Fruit fly (Drosophila melanogaster) whole organism, embryonic: ENCODE measurements around the gene Mst89B.

Experiments used
- Blimp-1 ChIP-seq: fragments of 200-800 bp; sonication (Bioruptor generic); optimal IDR thresholded peaks from 3 replicates; lab custom pipeline; 2018; ENCODE audit warnings: missing biosample characterization, missing genetic modification characterization, mild to moderate bottlenecking, moderate library complexity, missing genetic modification reagents
- BtbVII ChIP-seq: fragments of 200-800 bp; sonication (Bioruptor generic); optimal IDR thresholded peaks from 3 replicates; lab custom pipeline; 2017; ENCODE audit warnings: missing biosample characterization, mild to moderate bottlenecking, missing genetic modification characterization
- CG11696 ChIP-seq: fragments of 200-800 bp; sonication (Bioruptor generic); IDR thresholded peaks from 2 replicates; pipeline ENCODE4 v1.3.6; 2022; ENCODE audit warnings: missing biosample characterization, missing genetic modification characterization
- CG12299 ChIP-seq: fragments of 200-800 bp; sonication (Bioruptor generic); optimal IDR thresholded peaks from 2 replicates; lab custom pipeline; 2018; ENCODE audit warnings: missing biosample characterization, mild to moderate bottlenecking, missing genetic modification characterization
- CG12744 ChIP-seq: fragments of 200-800 bp; sonication (Bioruptor generic); optimal IDR thresholded peaks from 2 replicates; lab custom pipeline; 2016; ENCODE audit warnings: missing biosample characterization, missing genetic modification characterization
- CG15514 ChIP-seq: fragments of 200-800 bp; sonication (Bioruptor generic); optimal IDR thresholded peaks from 3 replicates; lab custom pipeline; 2017; ENCODE audit warnings: missing biosample characterization, missing genetic modification characterization, mild to moderate bottlenecking, moderate library complexity, missing genetic modification reagents
- CG16863 ChIP-seq: fragments of 200-800 bp; sonication (Bioruptor generic); optimal IDR thresholded peaks from 3 replicates; lab custom pipeline; 2016; ENCODE audit warnings: missing biosample characterization, missing genetic modification characterization
- CG18619 ChIP-seq: fragments of 200-800 bp; sonication (Bioruptor generic); optimal IDR thresholded peaks from 3 replicates; lab custom pipeline; 2017; ENCODE audit warnings: missing biosample characterization, mild to moderate bottlenecking, missing genetic modification characterization
- CG18764 ChIP-seq: fragments of 200-800 bp; sonication (Bioruptor generic); optimal IDR thresholded peaks from 3 replicates; lab custom pipeline; 2016; ENCODE audit warnings: missing biosample characterization, missing genetic modification characterization
- CG30020 ChIP-seq: fragments of 200-800 bp; optimal IDR thresholded peaks from 2 replicates; lab custom pipeline; 2019; ENCODE audit warnings: missing biosample characterization, mild to moderate bottlenecking, missing genetic modification characterization, moderate library complexity
- CG31441 ChIP-seq: fragments of 200-800 bp; sonication (Bioruptor generic); IDR thresholded peaks from 2 replicates; pipeline ENCODE4 v1.3.6; 2022; ENCODE audit warnings: missing biosample characterization, missing genetic modification characterization
- CG5245 ChIP-seq: fragments of 200-800 bp; sonication (Bioruptor generic); optimal IDR thresholded peaks from 3 replicates; lab custom pipeline; 2016; ENCODE audit warnings: missing biosample characterization, missing genetic modification characterization
- CG8478 ChIP-seq: fragments of >200 bp; optimal IDR thresholded peaks from 2 replicates; lab custom pipeline; 2018
- Dip3 ChIP-seq: fragments of 200-800 bp; sonication (Bioruptor generic); optimal IDR thresholded peaks from 3 replicates; lab custom pipeline; 2016; ENCODE audit warnings: missing biosample characterization, missing genetic modification characterization
- Ets65A ChIP-seq: fragments of 200-800 bp; sonication (Bioruptor generic); peaks from one replicate; lab custom pipeline; 2016; ENCODE audit warnings: missing biosample characterization, missing genetic modification characterization
- Fer1 ChIP-seq: fragments of 200-800 bp; sonication (Bioruptor generic); optimal IDR thresholded peaks from 2 replicates; lab custom pipeline; 2017; ENCODE audit warnings: missing biosample characterization, mild to moderate bottlenecking, missing genetic modification characterization
- Gsc ChIP-seq: fragments of 200-800 bp; sonication (Bioruptor generic); IDR thresholded peaks from 2 replicates; pipeline ENCODE4 v1.3.6; 2022; ENCODE audit warnings: missing biosample characterization, missing genetic modification characterization
- HLH4C ChIP-seq: fragments of 200-800 bp; sonication (Bioruptor generic); IDR thresholded peaks from 3 replicates; pipeline ENCODE4 v1.3.6; 2022; ENCODE audit warnings: missing biosample characterization, missing genetic modification characterization; ENCODE audit not compliant: partially characterized antibody
- Hmr ChIP-seq: fragments of 200-800 bp; sonication (Bioruptor generic); optimal IDR thresholded peaks from 3 replicates; lab custom pipeline; 2017; ENCODE audit warnings: mild to moderate bottlenecking, missing biosample characterization, missing genetic modification reagents, missing genetic modification characterization
- Hmx ChIP-seq: fragments of 200-800 bp; sonication (Bioruptor generic); optimal IDR thresholded peaks from 2 replicates; lab custom pipeline; 2016; ENCODE audit warnings: missing biosample characterization, missing genetic modification characterization
- Hr51 ChIP-seq, 2 experiments: fragments of 200-800 bp; sonication (Bioruptor generic); optimal IDR thresholded peaks; 2 replicates in 1 of 2; 3 replicates in 1 of 2; lab custom pipeline; 2016 to 2018; ENCODE audit warnings: missing biosample characterization in 2 of 2, missing genetic modification characterization in 2 of 2, mild to moderate bottlenecking in 1 of 2, moderate library complexity in 1 of 2
- Jarid2 ChIP-seq: fragments of 200-800 bp; sonication (Bioruptor generic); optimal IDR thresholded peaks from 3 replicates; lab custom pipeline; 2017; ENCODE audit warnings: mild to moderate bottlenecking, missing biosample characterization, missing genetic modification reagents, missing genetic modification characterization
- MBD-R2 ChIP-seq: fragments of 200-800 bp; sonication (Bioruptor generic); IDR thresholded peaks from 2 replicates; pipeline ENCODE4 v1.3.6; 2022; ENCODE audit warnings: missing biosample characterization, missing genetic modification characterization
- Med ChIP-seq: fragments of 200-800 bp; sonication (Bioruptor generic); peaks from one replicate; lab custom pipeline; 2016; ENCODE audit warnings: missing biosample characterization, missing genetic modification characterization, mild to moderate bottlenecking, inconsistent platforms, moderate library complexity
- Oaz ChIP-seq: fragments of 200-800 bp; sonication (Bioruptor generic); IDR thresholded peaks from 2 replicates; pipeline ENCODE4 v1.3.6; 2022; ENCODE audit warnings: missing biosample characterization, missing genetic modification characterization
- Taf1 ChIP-seq: fragments of 200-800 bp; sonication (Bioruptor generic); IDR thresholded peaks from 2 replicates; pipeline ENCODE4 v1.3.6; 2022; ENCODE audit warnings: missing biosample characterization, missing genetic modification characterization
- ato ChIP-seq: fragments of 200-800 bp; sonication (Bioruptor generic); IDR thresholded peaks from 2 replicates; pipeline ENCODE4 v1.3.6; 2022; ENCODE audit warnings: missing biosample characterization, missing genetic modification characterization; ENCODE audit not compliant: partially characterized antibody
- cato ChIP-seq: fragments of 200-800 bp; sonication (Bioruptor generic); optimal IDR thresholded peaks from 2 replicates; lab custom pipeline; 2016; ENCODE audit warnings: missing biosample characterization, missing genetic modification characterization, borderline replicate concordance
- chinmo ChIP-seq: fragments of 200-800 bp; sonication (Bioruptor generic); IDR thresholded peaks from 4 replicates; pipeline ENCODE4 v1.3.6; 2022; ENCODE audit warnings: missing biosample characterization, missing genetic modification characterization; ENCODE audit not compliant: partially characterized antibody
- chm ChIP-seq: fragments of 200-800 bp; sonication (Bioruptor generic); IDR thresholded peaks from 2 replicates; pipeline ENCODE4 v1.3.6; 2022; ENCODE audit warnings: missing biosample characterization, missing genetic modification characterization
- crol ChIP-seq: fragments of 200-800 bp; sonication (Bioruptor generic); IDR thresholded peaks from 2 replicates; pipeline ENCODE4 v1.3.6; 2022; ENCODE audit warnings: missing biosample characterization, missing genetic modification characterization
- fd3F ChIP-seq: fragments of 200-800 bp; sonication (Bioruptor generic); optimal IDR thresholded peaks from 2 replicates; lab custom pipeline; 2018; ENCODE audit warnings: missing biosample characterization, mild to moderate bottlenecking, missing genetic modification characterization, moderate library complexity
- gfzf ChIP-seq: fragments of 200-800 bp; sonication (Bioruptor generic); optimal IDR thresholded peaks from 2 replicates; lab custom pipeline; 2016; ENCODE audit warnings: missing biosample characterization, mild to moderate bottlenecking, missing genetic modification characterization, moderate library complexity
- ham ChIP-seq: fragments of 200-800 bp; sonication (Bioruptor generic); IDR thresholded peaks from 2 replicates; pipeline ENCODE4 v1.3.6; 2022; ENCODE audit warnings: missing biosample characterization, missing genetic modification characterization
- inv ChIP-seq: fragments of 200-800 bp; sonication (Bioruptor generic); IDR thresholded peaks from 2 replicates; pipeline ENCODE4 v1.3.6; 2022; ENCODE audit warnings: missing biosample characterization, missing genetic modification characterization; ENCODE audit not compliant: partially characterized antibody
- mld ChIP-seq: fragments of 200-800 bp; sonication (Bioruptor generic); IDR thresholded peaks from 3 replicates; pipeline ENCODE4 v1.3.6; 2022; ENCODE audit warnings: missing biosample characterization, missing genetic modification characterization; ENCODE audit not compliant: partially characterized antibody
- nau ChIP-seq: fragments of 200-800 bp; sonication (Bioruptor generic); optimal IDR thresholded peaks from 3 replicates; lab custom pipeline; 2017; ENCODE audit warnings: missing biosample characterization, mild to moderate bottlenecking, missing genetic modification characterization, missing genetic modification reagents
- peb ChIP-seq: fragments of 200-800 bp; sonication (Bioruptor generic); IDR thresholded peaks from 2 replicates; pipeline ENCODE4 v1.3.6; 2022; ENCODE audit warnings: missing biosample characterization, missing genetic modification characterization
- pum ChIP-seq: fragments of 200-800 bp; sonication (Bioruptor generic); optimal IDR thresholded peaks from 2 replicates; lab custom pipeline; 2016; ENCODE audit warnings: missing biosample characterization, missing genetic modification characterization
- run ChIP-seq: fragments of 200-800 bp; sonication (Bioruptor generic); optimal IDR thresholded peaks from 3 replicates; lab custom pipeline; 2018; ENCODE audit warnings: missing biosample characterization, mild to moderate bottlenecking, missing genetic modification characterization
- sob ChIP-seq: fragments of 200-800 bp; sonication (Bioruptor generic); IDR thresholded peaks from 2 replicates; pipeline ENCODE4 v1.3.6; 2022; ENCODE audit warnings: missing biosample characterization, missing genetic modification characterization
- z ChIP-seq: fragments of 200-800 bp; sonication (Bioruptor generic); IDR thresholded peaks from 3 replicates; pipeline ENCODE4 v1.3.6; 2022; ENCODE audit warnings: missing biosample characterization, missing genetic modification characterization
- zen ChIP-seq: fragments of 200-800 bp; sonication (Bioruptor generic); optimal IDR thresholded peaks from 3 replicates; lab custom pipeline; 2018; ENCODE audit warnings: missing biosample characterization, mild to moderate bottlenecking, missing genetic modification characterization, moderate library complexity
- zf30C ChIP-seq: fragments of 200-800 bp; sonication (Bioruptor generic); optimal IDR thresholded peaks from 3 replicates; lab custom pipeline; 2018; ENCODE audit warnings: missing biosample characterization, mild to moderate bottlenecking, missing genetic modification characterization

The Mst89B gene

dm6 chr3R:16245298-16246098, 21.3 kb upstream of the Mst89B start (continued):
- TF ChIP-seq CG18764 (no peak), gfzf (no peak), Dip3 (GFP tag; lab: Kevin White, UChicago) (no peak)

dm6 chr3R:16247027-16247426, 19.8 kb upstream of the Mst89B start:
- TF ChIP-seq Med (GFP tag; lab: Kevin White, UChicago) (peak; percentile 52), Taf1 (GFP tag; lab: Robert Waterston, UW) (no peak), MBD-R2 (GFP tag; lab: Robert Waterston, UW) (no peak), Blimp-1 (GFP tag; lab: Kevin White, UChicago) (peak; percentile 51), CG8478 (lab: Kevin White, UChicago) (peak; percentile 50), zen (tag; lab: Kevin White, UChicago) (peak; percentile 21), chinmo (0 out of 4 replicates have a peak, but pooled peaks have one; percentile 59), Ets65A (peak; percentile 2), crol (GFP tag; lab: Robert Waterston, UW) (0 out of 2 replicates have a peak, but pooled peaks have one; percentile 12)

dm6 chr3R:16247609-16248499, 19.0 kb upstream of the Mst89B start:
- peak; percentile 93 for TF ChIP-seq sob (GFP tag; lab: Robert Waterston, UW)
- TF ChIP-seq CG12744 = no peak
- peak; percentile 89 for TF ChIP-seq Hmr
- peak; percentile 80 for TF ChIP-seq CG5245 (GFP tag; lab: Kevin White, UChicago)
- TF ChIP-seq run (tag; lab: Kevin White, UChicago) = no peak
- peak; percentile 87 for TF ChIP-seq CG15514 (GFP tag; lab: Kevin White, UChicago)
- TF ChIP-seq CG30020 (tag; lab: Kevin White, UChicago) = no peak
- TF ChIP-seq CG18619 = peak; percentile 56
- TF ChIP-seq zf30C (GFP tag; lab: Kevin White, UChicago) = peak; percentile 90
- TF ChIP-seq CG31441 (GFP tag; lab: Robert Waterston, UW) = peak; percentile 81
- TF ChIP-seq Oaz (GFP tag; lab: Robert Waterston, UW) = no peak
- TF ChIP-seq chm (GFP tag; lab: Robert Waterston, UW) = peak; percentile 91
- TF ChIP-seq pum (GFP tag; lab: Kevin White, UChicago) = peak; percentile 17
- no peak for TF ChIP-seq inv (GFP tag; lab: Robert Waterston, UW)
- peak; percentile 40 for TF ChIP-seq CG16863 (GFP tag; lab: Kevin White, UChicago)
- no peak for TF ChIP-seq ato
- no peak for TF ChIP-seq peb (GFP tag; lab: Robert Waterston, UW)
- TF ChIP-seq mld (GFP tag; lab: Robert Waterston, UW) = no peak
- TF ChIP-seq ham = no peak
- peak; percentile 30 for TF ChIP-seq cato (GFP tag; lab: Kevin White, UChicago)
- TF ChIP-seq CG11696 (GFP tag; lab: Robert Waterston, UW) = peak; percentile 65; the same call in 1 of the 2 replicates
- TF ChIP-seq Jarid2 (GFP tag; lab: Kevin White, UChicago) = peak; percentile 56
- TF ChIP-seq Gsc (GFP tag; lab: Robert Waterston, UW) = no peak
- peak; percentile 32 for TF ChIP-seq fd3F
- peak; percentile 95 for TF ChIP-seq BtbVII
- TF ChIP-seq z = peak; percentile 45; the same call in 1 of the 3 replicates
- no peak for TF ChIP-seq Hmx (GFP tag; lab: Kevin White, UChicago)
- peak; percentile 97 for TF ChIP-seq Fer1 (GFP tag; lab: Kevin White, UChicago)
- TF ChIP-seq CG12299 (tag; lab: Kevin White, UChicago) = peak; percentile 74
- peak; percentile 25 to 72 for TF ChIP-seq Hr51 (GFP tag; optimal IDR thresholded peaks at IDR 0.05; lab: Kevin White, UChicago)
- 0 out of 3 replicates have a peak, but pooled peaks have one; percentile 6 for TF ChIP-seq HLH4C (GFP tag; lab: Robert Waterston, UW)
- peak; percentile 87 for TF ChIP-seq nau (GFP tag; lab: Kevin White, UChicago)
